Fruit fly (Drosophila melanogaster) whole organism, embryonic: ENCODE results near the gene stv.

Experiments used
- Aef1 ChIP-seq: fragments of 200-800 bp; sonication (Bioruptor generic); IDR thresholded peaks from 3 replicates; pipeline ENCODE4 v1.3.6; 2022; ENCODE audit warnings: missing biosample characterization, missing genetic modification characterization
- CG10431 ChIP-seq: fragments of 200-800 bp; sonication (Bioruptor generic); optimal IDR thresholded peaks from 3 replicates; lab custom pipeline; 2018; ENCODE audit warnings: missing biosample characterization, mild to moderate bottlenecking, missing genetic modification characterization
- CG11456 ChIP-seq: fragments of 200-800 bp; sonication (Bioruptor generic); IDR thresholded peaks from 3 replicates; pipeline ENCODE4 v1.3.6; 2022; ENCODE audit warnings: missing biosample characterization, missing genetic modification characterization
- CG13287 ChIP-seq: fragments of 200-800 bp; sonication (Bioruptor generic); IDR thresholded peaks from 2 replicates; pipeline ENCODE4 v1.3.6; 2022; ENCODE audit warnings: missing biosample characterization, missing genetic modification characterization; ENCODE audit not compliant: partially characterized antibody
- CG1647 ChIP-seq: fragments of 200-800 bp; sonication (Bioruptor generic); optimal IDR thresholded peaks from 3 replicates; lab custom pipeline; 2016; ENCODE audit warnings: missing biosample characterization, missing genetic modification characterization
- CG17568 ChIP-seq: fragments of 200-800 bp; sonication (Bioruptor generic); optimal IDR thresholded peaks from 2 replicates; lab custom pipeline; 2018; ENCODE audit warnings: missing biosample characterization, mild to moderate bottlenecking, missing genetic modification characterization, moderate library complexity
- CG17612 ChIP-seq: fragments of 200-800 bp; sonication (Bioruptor generic); IDR thresholded peaks from 2 replicates; pipeline ENCODE4 v1.3.6; 2022; ENCODE audit warnings: missing biosample characterization, missing genetic modification characterization
- CG18764 ChIP-seq: fragments of 200-800 bp; sonication (Bioruptor generic); optimal IDR thresholded peaks from 3 replicates; lab custom pipeline; 2016; ENCODE audit warnings: missing biosample characterization, missing genetic modification characterization
- CG2116 ChIP-seq: fragments of 200-800 bp; sonication (Bioruptor generic); optimal IDR thresholded peaks from 3 replicates; lab custom pipeline; 2018; ENCODE audit warnings: missing biosample characterization, mild to moderate bottlenecking, missing genetic modification characterization
- CG4730 ChIP-seq: fragments of 200-800 bp; sonication (Bioruptor generic); IDR thresholded peaks from 2 replicates; pipeline ENCODE4 v1.3.6; 2022; ENCODE audit warnings: missing biosample characterization, missing genetic modification characterization
- CG4820 ChIP-seq: fragments of 200-800 bp; sonication (Bioruptor generic); optimal IDR thresholded peaks from 3 replicates; lab custom pipeline; 2016; ENCODE audit warnings: missing biosample characterization, missing genetic modification characterization
- CG5245 ChIP-seq: fragments of 200-800 bp; sonication (Bioruptor generic); optimal IDR thresholded peaks from 3 replicates; lab custom pipeline; 2016; ENCODE audit warnings: missing biosample characterization, missing genetic modification characterization
- CG6689 ChIP-seq: fragments of 200-800 bp; sonication (Bioruptor generic); IDR thresholded peaks from 2 replicates; pipeline ENCODE4 v1.3.6; 2022; ENCODE audit warnings: missing biosample characterization, missing genetic modification characterization
- CG6791 ChIP-seq: fragments of 200-800 bp; sonication (Bioruptor generic); IDR thresholded peaks from 3 replicates; pipeline ENCODE4 v1.3.6; 2022; ENCODE audit warnings: missing biosample characterization, missing genetic modification characterization; ENCODE audit not compliant: partially characterized antibody
- CG8359 ChIP-seq: fragments of 200-800 bp; sonication (Bioruptor generic); optimal IDR thresholded peaks from 2 replicates; lab custom pipeline; 2017; ENCODE audit warnings: missing biosample characterization, mild to moderate bottlenecking, missing genetic modification characterization, borderline replicate concordance
- CG8924 ChIP-seq: fragments of 200-800 bp; optimal IDR thresholded peaks from 3 replicates; lab custom pipeline; 2019; ENCODE audit warnings: missing biosample characterization, mild to moderate bottlenecking, missing genetic modification characterization, moderate library complexity
- CG9876 ChIP-seq: fragments of 200-800 bp; sonication (Bioruptor generic); optimal IDR thresholded peaks from 2 replicates; lab custom pipeline; 2016; ENCODE audit warnings: missing biosample characterization, missing genetic modification characterization
- E2f1 ChIP-seq: fragments of 200-800 bp; sonication (Bioruptor generic); IDR thresholded peaks from 2 replicates; pipeline ENCODE4 v1.3.6; 2022; ENCODE audit warnings: missing biosample characterization, missing genetic modification characterization
- ERR ChIP-seq: fragments of 200-800 bp; sonication (Bioruptor generic); optimal IDR thresholded peaks from 2 replicates; lab custom pipeline; 2016; ENCODE audit warnings: missing biosample characterization, missing genetic modification characterization
- Fer1 ChIP-seq: fragments of 200-800 bp; sonication (Bioruptor generic); optimal IDR thresholded peaks from 2 replicates; lab custom pipeline; 2017; ENCODE audit warnings: missing biosample characterization, mild to moderate bottlenecking, missing genetic modification characterization
- Fer2 ChIP-seq: fragments of 200-800 bp; sonication (Bioruptor generic); optimal IDR thresholded peaks from 2 replicates; lab custom pipeline; 2018; ENCODE audit warnings: missing biosample characterization, mild to moderate bottlenecking, missing genetic modification characterization, moderate library complexity
- Fer3 ChIP-seq: fragments of 200-800 bp; sonication (Bioruptor generic); optimal IDR thresholded peaks from 2 replicates; lab custom pipeline; 2018; ENCODE audit warnings: missing biosample characterization, mild to moderate bottlenecking, missing genetic modification characterization, moderate library complexity
- Hand ChIP-seq: fragments of 200-800 bp; sonication (Bioruptor generic); optimal IDR thresholded peaks from 2 replicates; lab custom pipeline; 2017; ENCODE audit warnings: mild to moderate bottlenecking, missing biosample characterization, missing genetic modification reagents, missing genetic modification characterization
- Hmx ChIP-seq: fragments of 200-800 bp; sonication (Bioruptor generic); optimal IDR thresholded peaks from 2 replicates; lab custom pipeline; 2016; ENCODE audit warnings: missing biosample characterization, missing genetic modification characterization
- Med ChIP-seq: fragments of 200-800 bp; sonication (Bioruptor generic); peaks from one replicate; lab custom pipeline; 2016; ENCODE audit warnings: missing biosample characterization, missing genetic modification characterization, mild to moderate bottlenecking, inconsistent platforms, moderate library complexity
- Mes4 ChIP-seq: fragments of 200-800 bp; sonication (Bioruptor generic); optimal IDR thresholded peaks from 2 replicates; lab custom pipeline; 2016; ENCODE audit warnings: missing biosample characterization, missing genetic modification characterization
- Neu2 ChIP-seq: fragments of 200-800 bp; sonication (Bioruptor generic); optimal IDR thresholded peaks from 3 replicates; lab custom pipeline; 2016; ENCODE audit warnings: missing biosample characterization, missing genetic modification characterization, borderline replicate concordance
- Ptx1 ChIP-seq: fragments of 200-800 bp; sonication (Bioruptor generic); IDR thresholded peaks from 2 replicates; pipeline ENCODE4 v1.3.6; 2022; ENCODE audit warnings: missing biosample characterization, missing genetic modification characterization
- Ravus ChIP-seq: fragments of 200-800 bp; sonication (Bioruptor generic); IDR thresholded peaks from 2 replicates; pipeline ENCODE4 v1.3.6; 2022; ENCODE audit warnings: missing biosample characterization, missing genetic modification characterization
- Rx ChIP-seq: fragments of 200-800 bp; sonication (Bioruptor generic); IDR thresholded peaks from 2 replicates; pipeline ENCODE4 v1.3.6; 2022; ENCODE audit warnings: missing biosample characterization, missing genetic modification characterization
- Ssrp ChIP-seq: fragments of 200-800 bp; sonication (Bioruptor generic); optimal IDR thresholded peaks from 2 replicates; lab custom pipeline; 2018; ENCODE audit warnings: missing biosample characterization, mild to moderate bottlenecking, missing genetic modification characterization, moderate library complexity
- TFAM ChIP-seq: fragments of 200-800 bp; sonication (Bioruptor generic); optimal IDR thresholded peaks from 2 replicates; lab custom pipeline; 2017; ENCODE audit warnings: missing biosample characterization, missing genetic modification characterization, inconsistent platforms
- YL-1 ChIP-seq: fragments of 200-800 bp; sonication (Bioruptor generic); optimal IDR thresholded peaks from 3 replicates; lab custom pipeline; 2017; ENCODE audit warnings: missing biosample characterization, mild to moderate bottlenecking, missing genetic modification characterization
- ase ChIP-seq: fragments of 200-800 bp; sonication (Bioruptor generic); IDR thresholded peaks from 3 replicates; pipeline ENCODE4 v1.3.6; 2022; ENCODE audit warnings: missing biosample characterization, missing genetic modification characterization
- cato ChIP-seq: fragments of 200-800 bp; sonication (Bioruptor generic); optimal IDR thresholded peaks from 2 replicates; lab custom pipeline; 2016; ENCODE audit warnings: missing biosample characterization, missing genetic modification characterization, borderline replicate concordance
- crc ChIP-seq: fragments of 200-800 bp; sonication (Bioruptor generic); optimal IDR thresholded peaks from 2 replicates; lab custom pipeline; 2016; ENCODE audit warnings: missing biosample characterization, missing genetic modification characterization
- dimm ChIP-seq: fragments of 200-800 bp; sonication (Bioruptor generic); IDR thresholded peaks from 2 replicates; pipeline ENCODE4 v1.3.6; 2022; ENCODE audit warnings: missing biosample characterization, missing genetic modification characterization
- dpn ChIP-seq, 2 experiments: fragments of 200-800 bp; sonication (Bioruptor generic); optimal IDR thresholded peaks; 3 replicates each; lab custom pipeline; 2016; ENCODE audit warnings: missing biosample characterization in 2 of 2, missing genetic modification characterization in 2 of 2
- fd3F ChIP-seq: fragments of 200-800 bp; sonication (Bioruptor generic); optimal IDR thresholded peaks from 2 replicates; lab custom pipeline; 2018; ENCODE audit warnings: missing biosample characterization, mild to moderate bottlenecking, missing genetic modification characterization, moderate library complexity
- klu ChIP-seq: fragments of 200-800 bp; sonication (Bioruptor generic); IDR thresholded peaks from 2 replicates; pipeline ENCODE4 v1.3.6; 2022; ENCODE audit warnings: missing biosample characterization, missing genetic modification characterization
- oc ChIP-seq: fragments of 200-800 bp; sonication (Bioruptor generic); optimal IDR thresholded peaks from 2 replicates; lab custom pipeline; 2018; ENCODE audit warnings: missing biosample characterization, mild to moderate bottlenecking, missing genetic modification characterization, moderate library complexity
- org-1 ChIP-seq: fragments of 200-800 bp; sonication (Bioruptor generic); optimal IDR thresholded peaks from 2 replicates; lab custom pipeline; 2017; ENCODE audit warnings: missing biosample characterization, missing genetic modification characterization
- p53 ChIP-seq: fragments of 200-800 bp; sonication (Bioruptor generic); optimal IDR thresholded peaks from 2 replicates; lab custom pipeline; 2016; ENCODE audit warnings: missing biosample characterization, missing genetic modification characterization
- pfk ChIP-seq: fragments of 200-800 bp; sonication (Bioruptor generic); optimal IDR thresholded peaks from 2 replicates; lab custom pipeline; 2018; ENCODE audit warnings: missing biosample characterization, mild to moderate bottlenecking, missing genetic modification characterization, moderate library complexity
- rib ChIP-seq: fragments of 200-800 bp; sonication (Bioruptor generic); IDR thresholded peaks from 2 replicates; pipeline ENCODE4 v1.3.6; 2022; ENCODE audit warnings: missing biosample characterization, missing genetic modification characterization
- scrt ChIP-seq: fragments of 200-800 bp; sonication (Bioruptor generic); optimal IDR thresholded peaks from 2 replicates; lab custom pipeline; 2018; ENCODE audit warnings: missing biosample characterization, mild to moderate bottlenecking, missing genetic modification characterization, moderate library complexity
- trh ChIP-seq: fragments of 200-800 bp; sonication (Bioruptor generic); optimal IDR thresholded peaks from 2 replicates; lab custom pipeline; 2016; ENCODE audit warnings: missing biosample characterization, missing genetic modification characterization
- ttk ChIP-seq: fragments of 200-800 bp; sonication (Bioruptor generic); IDR thresholded peaks from 2 replicates; pipeline ENCODE4 v2.1.2; 2022; ENCODE audit warnings: missing biosample characterization, missing genetic modification characterization
- wor ChIP-seq: fragments of 200-800 bp; sonication (Bioruptor generic); IDR thresholded peaks from 2 replicates; pipeline ENCODE4 v1.3.6; 2022; ENCODE audit warnings: missing biosample characterization, missing genetic modification characterization

stv gene

DNA sequence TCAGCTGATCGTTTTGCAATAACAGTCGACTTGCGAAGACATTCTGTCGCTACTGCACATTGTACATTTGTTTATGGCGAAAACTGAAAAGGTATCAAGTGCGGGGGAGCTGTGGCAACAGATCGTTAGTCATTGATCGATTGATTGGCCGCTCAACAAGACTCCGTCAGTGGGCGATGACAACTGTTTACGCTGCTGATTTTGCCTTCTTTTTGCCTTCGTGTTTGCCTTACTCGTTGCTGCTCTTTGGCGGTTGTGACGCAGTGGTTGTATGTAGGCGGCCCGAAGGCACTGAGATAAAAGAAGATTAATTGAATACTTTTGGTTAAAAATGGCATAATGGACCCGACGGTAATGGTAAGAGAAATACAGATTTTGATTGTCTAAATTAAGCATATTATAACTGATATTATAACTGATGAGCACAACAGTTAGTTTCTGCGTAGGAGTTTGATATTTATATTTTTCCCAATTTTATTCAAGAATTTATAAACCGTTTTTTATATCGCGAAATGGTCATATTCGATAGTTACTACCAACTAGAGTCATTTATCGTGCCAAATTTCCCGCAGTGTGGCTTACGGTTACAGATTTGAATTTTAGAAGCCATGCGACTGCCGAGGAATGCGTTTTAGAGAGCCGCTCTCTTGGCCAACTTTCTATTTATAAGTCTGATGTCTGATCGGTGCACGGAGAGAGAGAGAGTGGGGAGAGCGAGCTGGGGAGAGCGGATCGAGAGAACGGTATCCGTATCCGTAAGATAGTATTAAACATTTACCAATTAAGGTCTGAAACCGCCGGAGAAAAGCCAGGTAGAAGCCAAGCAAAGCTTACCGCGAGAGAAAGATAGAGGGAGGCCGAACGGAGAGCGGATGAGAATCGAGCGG lies 532 bp upstream of the stv start (continued):
- TF ChIP-seq CG10431 (peak; percentile 38), CG1647 (GFP tag; lab: Kevin White, UChicago) (peak; percentile 69), CG11456 (GFP tag; lab: Robert Waterston, UW) (peak; percentile 70; the same call in 2 of the 3 replicates), crc (GFP tag; lab: Kevin White, UChicago) (peak; percentile 22), dimm (GFP tag; lab: Robert Waterston, UW) (peak; percentile 35; the same call in 1 of the 2 replicates), CG8924 (peak; percentile 94), cato (GFP tag; lab: Kevin White, UChicago) (peak; percentile 78), Med (GFP tag; lab: Kevin White, UChicago) (peak; percentile 91), ttk (peak; percentile 80), pfk (GFP tag; lab: Kevin White, UChicago) (no peak), klu (peak; percentile 83), CG4820 (GFP tag; lab: Kevin White, UChicago) (peak; percentile 90), dpn (GFP tag; optimal IDR thresholded peaks at IDR 0.05; lab: Kevin White, UChicago) (peak; percentile 72 to 88), CG13287 (GFP tag; lab: Robert Waterston, UW) (peak; percentile 63; the same call in 1 of the 2 replicates), Hmx (peak; percentile 83), TFAM (GFP tag; lab: Kevin White, UChicago) (peak; percentile 54), Neu2 (GFP tag; lab: Kevin White, UChicago) (no peak), Fer2 (tag; lab: Kevin White, UChicago) (peak; percentile 68), oc (tag; lab: Kevin White, UChicago) (peak; percentile 84), Fer1 (GFP tag; lab: Kevin White, UChicago) (peak; percentile 89), p53 (no peak), Rx (GFP tag; lab: Robert Waterston, UW) (peak; percentile 79), E2f1 (GFP tag; lab: Robert Waterston, UW) (peak; percentile 81), Aef1 (GFP tag; lab: Robert Waterston, UW) (peak; percentile 79), CG4730 (peak; percentile 70), CG17612 (GFP tag; lab: Robert Waterston, UW) (peak; percentile 55), CG2116 (peak; percentile 55), org-1 (GFP tag; lab: Kevin White, UChicago) (peak; percentile 90), CG6791 (no peak), trh (GFP tag; lab: Kevin White, UChicago) (peak; percentile 68), CG17568 (peak; percentile 74), YL-1 (peak; percentile 62), CG18764 (GFP tag; lab: Kevin White, UChicago) (peak; percentile 79), wor (GFP tag; lab: Robert Waterston, UW) (peak; percentile 87), Ssrp (tag; lab: Kevin White, UChicago) (peak; percentile 90), rib (GFP tag; lab: Robert Waterston, UW) (no peak; the same call in 1 of the 2 replicates), fd3F (GFP tag; lab: Kevin White, UChicago) (peak; percentile 80), CG5245 (GFP tag; lab: Kevin White, UChicago) (peak; percentile 78), CG9876 (GFP tag; lab: Kevin White, UChicago) (no peak), Mes4 (peak; percentile 38), Ravus (GFP tag; lab: Robert Waterston, UW) (peak; percentile 45), Fer3 (tag; lab: Kevin White, UChicago) (peak; percentile 85), Hand (GFP tag; lab: Kevin White, UChicago) (peak; percentile 66), ERR (GFP tag; lab: Kevin White, UChicago) (no peak), CG8359 (peak; percentile 81), Ptx1 (GFP tag; lab: Robert Waterston, UW) (peak; percentile 92), scrt (GFP tag; lab: Kevin White, UChicago) (peak; percentile 86), CG6689 (GFP tag; lab: Robert Waterston, UW) (peak; percentile 87), ase (peak; percentile 71)
